Fruit fly (Drosophila melanogaster): ENCODE measurements around the gene CG9123.

dm6 chrX:15352692-15353091 lies 10.8 kb upstream of the CG9123 start:
- TF ChIP-seq dsx (GFP tag; optimal IDR thresholded peaks at IDR 0.05; ENCODE audit: poor library complexity, severe bottlenecking) (no peak), fkh (GFP tag; optimal IDR thresholded peaks at IDR 0.05) (no peak), CG10631 (GFP tag; optimal IDR thresholded peaks at IDR 0.05) (no peak), CG16779 (tag; optimal IDR thresholded peaks at IDR 0.05) (no peak), CG6276 (GFP tag; optimal IDR thresholded peaks at IDR 0.05) (no peak), CG4318 (GFP tag; optimal IDR thresholded peaks at IDR 0.05) (no peak), OdsH (GFP tag; optimal IDR thresholded peaks at IDR 0.05) (no peak), Gug (GFP tag; IDR thresholded peaks at IDR 0.05) (no peak)

All from whole organism, prepupa.